Worm (Caenorhabditis elegans): ENCODE measurements around the gene his-64.
"Not testable (repeated sequence)": the region's sequence is repeated elsewhere in the genome, so short reads cannot be mapped to it uniquely, and the experiment has no call there.

ce11 chrIV:11416724-11417123 is 9.8 kb downstream of the his-64 start, which contains the start of gene F22B3.5:
- not testable (repeated sequence) for TF ChIP-seq sma-3 (GFP tag; optimal IDR thresholded peaks at IDR 0.05); ceh-82 (tag; optimal IDR thresholded peaks at IDR 0.05); fos-1 (tag; optimal IDR thresholded peaks at IDR 0.05); ama-1 (optimal IDR thresholded peaks at IDR 0.05); lin-11 (tag; optimal IDR thresholded peaks at IDR 0.05); ztf-11 (tag; optimal IDR thresholded peaks at IDR 0.05)
